Worm (Caenorhabditis elegans) whole organism, L4 larva: ENCODE measurements around the gene chil-7.

Experiments used
- D1046.2 ChIP-seq: fragments of 200-800 bp; sonication (Bioruptor generic); IDR thresholded peaks from 2 replicates; pipeline ENCODE4 v1.3.6; 2022; ENCODE audit warnings: missing genetic modification characterization, missing compliant biosample characterization
- F37D6.2 ChIP-seq: sonication (generic microtip); optimal IDR thresholded peaks from 2 replicates; lab custom pipeline; 2016; ENCODE audit warnings: mild to moderate bottlenecking, missing genetic modification characterization, missing compliant biosample characterization
- R02D3.7 ChIP-seq: fragments of 150-350 bp; sonication (generic microtip); optimal IDR thresholded peaks from 3 replicates; lab custom pipeline; 2014; ENCODE audit warnings: missing biosample characterization, missing genetic modification characterization
- T20F7.1 ChIP-seq: fragments of 200-800 bp; sonication (Bioruptor generic); optimal IDR thresholded peaks from 2 replicates; lab custom pipeline; 2018; ENCODE audit warnings: mild to moderate bottlenecking, missing genetic modification characterization, missing compliant biosample characterization
- Y5F2A.4 ChIP-seq: fragments of 200-800 bp; sonication (Bioruptor generic); optimal IDR thresholded peaks from 2 replicates; lab custom pipeline; 2018; ENCODE audit warnings: mild to moderate bottlenecking, missing genetic modification characterization, missing compliant biosample characterization
- ama-1 ChIP-seq: fragments of 150-350 bp; optimal IDR thresholded peaks from 2 replicates; lab custom pipeline; 2014; ENCODE audit warnings: inconsistent platforms, mixed read lengths
- arid-1 ChIP-seq: fragments of 200-800 bp; sonication (Bioruptor generic); conservative IDR thresholded peaks from 2 replicates; pipeline ENCODE4 v1.3.6; 2022; ENCODE audit warnings: missing genetic modification reagents, missing genetic modification characterization, missing compliant biosample characterization
- ceh-32 ChIP-seq: sonication (generic microtip); optimal IDR thresholded peaks from 2 replicates; lab custom pipeline; 2016; ENCODE audit warnings: mild to moderate bottlenecking, missing genetic modification characterization, missing compliant biosample characterization; ENCODE audit not compliant: poor library complexity
- ceh-82 ChIP-seq: sonication (generic microtip); optimal IDR thresholded peaks from 2 replicates; lab custom pipeline; 2017; ENCODE audit warnings: missing biosample characterization, missing genetic modification characterization
- ces-1 ChIP-seq: fragments of 150-350 bp; sonication (generic microtip); optimal IDR thresholded peaks from 4 replicates; lab custom pipeline; 2014; ENCODE audit warnings: missing biosample characterization, missing genetic modification reagents, missing genetic modification characterization
- daf-12 ChIP-seq: fragments of 150-350 bp; optimal IDR thresholded peaks from 2 replicates; lab custom pipeline; 2014; ENCODE audit warnings: missing biosample characterization, missing genetic modification reagents, missing genetic modification characterization
- daf-16 ChIP-seq, 3 experiments: sonication (generic microtip); optimal IDR thresholded peaks; 2 replicates each; lab custom pipeline; 2016 to 2017; ENCODE audit warnings: missing genetic modification characterization in 3 of 3, missing genetic modification reagents in 3 of 3, mild to moderate bottlenecking in 2 of 3, missing compliant biosample characterization in 2 of 3, missing biosample characterization in 1 of 3, moderate library complexity in 1 of 3
- duxl-1 ChIP-seq: sonication (generic microtip); optimal IDR thresholded peaks from 2 replicates; lab custom pipeline; 2016; ENCODE audit warnings: mild to moderate bottlenecking, missing genetic modification characterization, moderate library complexity, missing compliant biosample characterization; ENCODE audit not compliant: poor library complexity
- dve-1 ChIP-seq: sonication (generic microtip); optimal IDR thresholded peaks from 2 replicates; lab custom pipeline; 2017; ENCODE audit warnings: antibody characterized with exemption, mild to moderate bottlenecking, missing genetic modification characterization, missing compliant biosample characterization; ENCODE audit not compliant: insufficient read depth
- fos-1 ChIP-seq: fragments of 150-350 bp; optimal IDR thresholded peaks from 2 replicates; lab custom pipeline; 2014; ENCODE audit warnings: missing biosample characterization, missing genetic modification characterization
- gei-8 ChIP-seq: fragments of 200-800 bp; sonication (Bioruptor generic); optimal IDR thresholded peaks from 2 replicates; lab custom pipeline; 2018; ENCODE audit warnings: mild to moderate bottlenecking, missing genetic modification characterization, missing compliant biosample characterization
- lin-13 ChIP-seq: fragments of 150-350 bp; optimal IDR thresholded peaks from 2 replicates; lab custom pipeline; 2014; ENCODE audit warnings: missing biosample characterization, missing genetic modification reagents, missing genetic modification characterization
- lir-3 ChIP-seq: sonication (generic microtip); optimal IDR thresholded peaks from 2 replicates; lab custom pipeline; 2016; ENCODE audit warnings: mild to moderate bottlenecking, missing genetic modification characterization, missing compliant biosample characterization
- mep-1 ChIP-seq: fragments of 150-350 bp; sonication (generic microtip); optimal IDR thresholded peaks from 3 replicates; lab custom pipeline; 2014; ENCODE audit warnings: missing biosample characterization, missing genetic modification characterization
- nhr-11 ChIP-seq: fragments of 150-350 bp; optimal IDR thresholded peaks from 2 replicates; lab custom pipeline; 2014; ENCODE audit warnings: missing biosample characterization, missing genetic modification characterization
- nhr-77 ChIP-seq: fragments of 150-350 bp; optimal IDR thresholded peaks from 2 replicates; lab custom pipeline; 2014; ENCODE audit warnings: missing biosample characterization, missing genetic modification characterization
- php-3 ChIP-seq: fragments of 200-800 bp; sonication (Bioruptor generic); IDR thresholded peaks from 2 replicates; pipeline ENCODE4 v1.3.6; 2022; ENCODE audit warnings: missing genetic modification reagents, missing genetic modification characterization, missing compliant biosample characterization
- unc-62 ChIP-seq, 3 experiments: fragments of 150-350 bp in 1 of 3; sonication (generic microtip); optimal IDR thresholded peaks in 2 of 3; peaks in 1 of 3; 1 replicate in 1 of 3; 2 replicates in 2 of 3; lab custom pipeline; 2014 to 2017; ENCODE audit warnings: missing biosample characterization in 3 of 3, missing genetic modification characterization in 3 of 3, missing genetic modification reagents in 3 of 3, missing genotype in 1 of 3
- ztf-7 ChIP-seq: fragments of 150-350 bp; optimal IDR thresholded peaks from 2 replicates; lab custom pipeline; 2014; ENCODE audit warnings: missing biosample characterization, missing genetic modification characterization

The chil-7 gene

DNA sequence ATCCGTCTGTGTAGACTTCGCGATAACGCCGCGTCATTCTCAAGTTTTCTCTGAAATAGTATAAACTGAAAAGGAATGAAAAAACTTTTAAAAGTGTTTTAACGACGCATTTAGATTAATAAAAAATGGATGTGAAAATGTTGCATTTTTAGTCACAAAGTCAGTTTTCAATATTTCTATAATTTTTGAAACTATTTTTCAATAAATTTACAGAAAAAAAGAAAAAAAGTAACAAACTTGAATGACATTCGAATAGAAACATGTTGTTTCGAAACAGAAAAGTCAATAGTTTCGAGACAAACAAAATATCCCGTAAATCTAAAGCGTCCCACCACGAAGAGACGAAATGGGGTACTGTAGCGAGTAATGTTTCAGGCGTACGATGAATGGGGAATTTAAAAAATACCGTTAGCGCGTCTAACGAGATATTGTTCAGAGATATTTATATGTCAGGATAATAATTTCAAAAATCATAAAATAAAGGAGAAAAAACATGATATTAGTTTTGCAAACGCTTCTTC lies 28.9 kb downstream of the chil-7 start, which contains the start of gene rnh-1.2:
rnh-1.2 (minus strand) TSS at position 51 of the 521 bp plus-strand sequence.
- TF ChIP-seq R02D3.7 (tag; lab: Kevin White, UChicago) (peak; percentile 56), lir-3 (tag; lab: Kevin White, UChicago) (no peak)

DNA sequence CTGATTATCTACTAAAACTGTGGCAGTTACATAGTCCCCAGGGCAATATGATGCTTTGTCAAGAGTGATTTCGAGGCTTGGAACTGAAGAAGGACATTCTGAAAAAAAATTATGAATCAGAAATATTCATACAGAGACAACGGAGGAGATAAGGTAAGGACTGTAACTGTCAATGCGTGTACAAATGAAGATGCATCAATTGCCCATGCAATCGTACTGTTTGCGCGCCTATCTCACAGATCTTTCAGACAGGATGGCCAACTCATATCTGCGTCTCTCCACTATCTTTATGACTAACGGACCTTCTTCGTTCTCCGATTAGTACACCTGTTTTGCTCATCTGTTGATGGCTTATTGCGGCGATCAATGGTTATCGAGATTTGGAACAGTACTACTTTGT lies 30.7 kb downstream of the chil-7 start, which contains the start of gene ZK938.11:
ZK938.11 (minus strand) TSS at position 101 of the 400 bp plus-strand sequence.
- TF ChIP-seq lin-13 (no peak), T20F7.1 (GFP tag; lab: Kevin White, UChicago) (no peak), ztf-7 (tag; lab: Kevin White, UChicago) (no peak), Y5F2A.4 (no peak), ces-1 (GFP tag; lab: Kevin White, UChicago) (no peak), D1046.2 (GFP tag; lab: Robert Waterston, UW) (no peak), nhr-77 (tag; lab: Kevin White, UChicago) (no peak)

DNA sequence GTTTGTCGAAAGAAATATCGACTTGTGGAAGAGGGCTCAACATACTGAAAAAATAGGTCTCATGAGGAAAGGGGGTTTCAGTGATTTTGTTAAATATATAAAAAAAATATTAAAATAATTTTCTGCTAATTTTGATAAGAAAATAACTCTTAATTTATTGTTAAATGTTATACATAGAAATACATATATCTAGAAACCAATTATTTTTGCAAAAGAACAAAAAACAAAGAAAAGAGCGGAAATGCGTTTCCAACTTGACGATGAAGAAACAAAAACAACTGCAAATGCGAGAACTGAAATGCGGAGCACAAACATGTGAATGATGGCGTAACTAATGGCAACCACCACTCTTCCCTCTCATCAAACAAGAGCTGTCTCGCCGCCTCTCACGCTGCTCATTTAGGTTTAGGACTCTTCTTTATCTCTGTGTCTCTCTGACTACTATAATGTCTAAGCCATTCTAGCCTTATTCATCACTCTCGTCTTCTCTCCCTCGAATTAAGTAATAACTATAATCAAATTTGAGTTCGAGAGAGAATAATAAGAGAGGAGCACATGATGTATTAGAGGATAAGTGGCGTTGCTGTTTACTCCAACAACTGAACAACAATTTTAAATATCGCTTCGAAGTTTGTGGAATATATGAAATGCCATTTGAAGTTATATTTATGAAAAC lies 32.6 kb downstream of the chil-7 start, which contains the start of gene arrd-4:
arrd-4 (minus strand) TSS at position 51 of the 676 bp plus-strand sequence.
- TF ChIP-seq nhr-11 (tag; lab: Kevin White, UChicago) = peak; percentile 66
- no peak for TF ChIP-seq duxl-1 (tag; lab: Kevin White, UChicago)

DNA sequence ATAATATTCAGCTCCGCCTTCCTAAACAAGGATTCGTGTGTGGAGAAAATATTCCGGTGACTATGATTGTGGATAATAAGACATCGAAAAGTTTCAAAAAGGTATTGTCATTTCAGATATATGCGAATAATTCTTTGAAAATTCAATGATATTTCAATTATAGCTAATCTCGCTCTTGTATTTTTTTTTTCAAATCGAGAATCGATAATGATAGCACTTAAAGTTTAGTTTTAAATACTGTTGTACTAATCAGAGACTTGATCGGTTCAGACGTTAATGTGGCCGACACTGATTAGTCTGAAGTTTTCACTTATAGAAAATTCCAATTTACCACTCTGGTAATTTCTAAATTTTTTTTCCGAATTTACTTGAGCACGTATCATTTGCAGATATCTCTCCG lies 35.0 kb downstream of the chil-7 start:
- TF ChIP-seq arid-1 (GFP tag; lab: Robert Waterston, UW) = no peak
- peak in 1 of 2 experiments; percentile 93 for TF ChIP-seq unc-62 (GFP tag; optimal IDR thresholded peaks at IDR 0.05 in 1 of 2; lab: Kevin White, UChicago)
- TF ChIP-seq unc-62 (tag; optimal IDR thresholded peaks at IDR 0.05; lab: Kevin White, UChicago) = no peak

DNA sequence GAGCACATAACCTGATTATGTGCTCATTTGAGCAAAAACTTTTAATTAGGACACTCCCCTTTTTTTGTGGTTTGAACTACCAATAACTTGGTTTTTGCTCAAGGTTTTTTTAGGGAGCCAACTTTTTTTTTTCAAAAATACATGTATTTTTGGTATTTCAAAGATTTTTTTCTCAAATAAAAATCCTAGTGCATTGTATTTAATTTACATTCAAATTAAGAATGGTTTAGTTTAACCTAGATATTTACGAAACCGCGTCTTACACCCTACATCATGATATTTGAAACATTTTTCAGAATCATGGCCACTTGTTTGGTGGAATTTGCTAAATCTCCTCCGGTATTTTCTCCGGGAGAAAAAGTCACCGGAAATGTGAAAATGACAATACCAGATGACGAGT lies 36.1 kb downstream of the chil-7 start, which contains the start of gene arrd-5:
arrd-5 (plus strand) TSS at position 301 of the 400 bp plus-strand sequence.
- TF ChIP-seq unc-62 (GFP tag; optimal IDR thresholded peaks at IDR 0.05 in 1 of 2; lab: Kevin White, UChicago) (peak in 1 of 2 experiments; percentile 18), unc-62 (tag; optimal IDR thresholded peaks at IDR 0.05; lab: Kevin White, UChicago) (no peak), mep-1 (tag; lab: Kevin White, UChicago) (no peak)

DNA sequence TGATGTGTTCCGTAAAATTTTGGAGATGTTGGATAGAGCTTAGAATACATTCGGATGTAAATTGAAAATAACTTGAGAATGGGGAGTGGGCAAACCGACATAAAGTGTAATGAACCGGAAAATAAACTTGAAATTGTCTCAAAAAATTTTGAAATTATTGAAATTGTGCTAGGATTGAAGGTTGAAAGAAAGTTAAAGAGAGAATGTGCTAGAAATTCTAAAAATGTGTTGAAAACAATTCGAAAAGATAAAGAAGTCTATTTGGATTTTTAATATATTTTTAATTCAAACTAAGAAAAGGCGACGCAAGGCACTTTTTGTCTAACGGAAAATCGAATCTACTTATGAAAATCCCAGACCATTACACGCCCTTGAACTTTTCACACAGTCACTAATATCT lies 37.1 kb downstream of the chil-7 start, which contains the start of gene ZK938.3:
ZK938.3 (minus strand) TSS at position 101 of the 400 bp plus-strand sequence.
- TF ChIP-seq unc-62 (GFP tag; optimal IDR thresholded peaks at IDR 0.05 in 1 of 2; lab: Kevin White, UChicago) (peak in 1 of 2 experiments; percentile 26), unc-62 (tag; optimal IDR thresholded peaks at IDR 0.05; lab: Kevin White, UChicago) (no peak), daf-12 (tag; lab: Kevin White, UChicago) (no peak)
- TF ChIP-seq, all 104 proteins: peak for 1

DNA sequence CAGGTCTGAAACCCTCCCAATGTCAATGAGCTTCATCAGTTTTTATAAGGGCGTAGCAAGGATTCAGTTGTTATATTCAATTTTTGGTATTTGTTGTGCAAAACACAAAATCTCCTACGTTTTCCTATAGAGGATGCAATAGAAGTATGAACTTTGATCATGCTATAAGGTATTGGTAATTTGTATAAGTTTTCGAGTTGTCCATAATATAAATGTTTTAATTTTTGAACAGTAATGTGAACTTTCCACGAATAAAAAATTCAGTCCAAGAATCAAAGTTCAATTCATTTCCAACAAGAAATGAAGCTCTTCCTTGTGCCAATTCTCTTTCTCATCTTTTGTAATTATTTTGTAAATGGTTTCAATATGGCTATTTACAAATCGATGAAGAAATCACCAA lies 39.9 kb downstream of the chil-7 start, which contains the start of gene ZK938.12:
ZK938.12 (plus strand) TSS at position 301 of the 400 bp plus-strand sequence.
- TF ChIP-seq Y5F2A.4 (no peak), gei-8 (no peak)
- TF ChIP-seq, all 104 proteins: peak for 0

DNA sequence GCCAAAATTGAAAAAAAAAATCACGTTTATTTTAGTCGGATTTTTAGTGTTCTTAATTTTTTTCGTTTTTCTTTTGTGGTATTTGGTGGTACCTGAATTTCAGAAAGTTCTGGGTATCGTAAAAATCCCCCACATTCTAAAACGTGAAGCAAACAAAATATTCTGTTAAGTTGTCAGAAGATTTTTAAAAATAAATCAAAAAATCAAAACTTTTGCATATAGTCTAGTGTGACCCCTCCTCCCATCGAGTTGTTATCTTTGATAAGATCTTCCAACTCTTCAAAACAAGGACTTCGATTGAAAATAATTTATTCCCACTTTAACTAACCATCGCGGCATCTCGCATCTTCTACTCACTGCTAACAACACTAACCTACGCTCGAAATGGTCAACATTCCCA lies 41.9 kb downstream of the chil-7 start, which contains the start of gene ZK938.1:
ZK938.1 (plus strand) TSS at position 301 of the 400 bp plus-strand sequence.
- TF ChIP-seq fos-1 (tag; lab: Kevin White, UChicago) = no peak
- TF ChIP-seq ceh-32 (tag; lab: Kevin White, UChicago) = no peak
- TF ChIP-seq ceh-82 = no peak
- no peak for TF ChIP-seq daf-16 (GFP tag; optimal IDR thresholded peaks at IDR 0.05; lab: Kevin White, UChicago)
- no peak for TF ChIP-seq daf-16 (tag; optimal IDR thresholded peaks at IDR 0.05; lab: Kevin White, UChicago)
- TF ChIP-seq dve-1 (tag; lab: Kevin White, UChicago) = no peak
- TF ChIP-seq T20F7.1 (GFP tag; lab: Kevin White, UChicago) = no peak
- no peak for TF ChIP-seq ama-1
- no peak for TF ChIP-seq F37D6.2 (tag; lab: Kevin White, UChicago)
- TF ChIP-seq php-3 (GFP tag; lab: Robert Waterston, UW) = no peak
- TF ChIP-seq nhr-77 (tag; lab: Kevin White, UChicago) = no peak
